Fruit fly (Drosophila melanogaster): ENCODE results near the gene Nepl4.

Gene Nepl4

DNA sequence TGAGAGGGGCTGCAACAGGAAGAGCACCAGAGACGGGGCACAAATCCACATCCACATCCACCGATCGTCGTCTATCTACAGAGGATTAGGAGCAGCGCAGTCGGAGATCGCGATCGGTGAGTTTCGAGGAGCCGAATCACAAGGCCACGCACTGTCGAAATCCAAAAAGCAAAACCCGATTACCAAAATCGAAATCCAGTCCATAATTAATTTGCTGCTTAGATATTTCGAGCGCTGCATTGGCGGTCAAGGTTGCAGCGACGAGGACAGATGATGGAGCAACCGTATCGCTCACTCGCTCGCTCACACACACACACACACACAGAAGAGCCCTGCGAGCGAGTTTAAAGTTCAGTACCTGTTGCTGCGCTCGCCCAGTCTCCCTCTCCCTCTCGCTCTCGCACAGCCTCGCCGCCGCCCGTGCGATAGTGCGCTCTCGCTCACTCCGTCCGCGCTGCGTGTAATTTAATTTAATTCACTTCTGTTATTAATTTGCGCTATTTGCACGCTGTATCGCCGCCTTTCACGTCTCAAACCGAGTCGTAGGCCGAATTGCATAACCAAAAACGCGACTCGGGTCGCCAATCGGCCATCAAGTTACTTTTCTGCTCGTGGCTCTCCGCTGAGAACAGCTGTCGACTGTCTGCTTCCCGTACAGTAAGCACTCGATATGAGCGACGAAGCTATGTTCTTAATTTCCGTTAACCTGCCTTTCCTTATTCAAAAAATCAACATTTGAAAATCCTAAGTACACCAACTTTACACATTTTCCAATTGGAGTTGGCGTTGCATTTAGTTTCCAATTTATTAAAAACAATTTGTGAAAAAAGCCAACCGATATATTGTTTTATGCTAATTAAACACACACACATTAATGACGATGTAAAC lies 28.4 kb upstream of the Nepl4 start (continued):
- peak; percentile 2 for TF ChIP-seq Ets96B (tag; optimal IDR thresholded peaks at IDR 0.05)
- TF ChIP-seq Eip93F (GFP tag; optimal IDR thresholded peaks at IDR 0.05) = no peak
- TF ChIP-seq Eip75B (GFP tag; optimal IDR thresholded peaks at IDR 0.05) = peak; percentile 12
- TF ChIP-seq Ets21C (GFP tag; optimal IDR thresholded peaks at IDR 0.05) = peak; percentile 42
- peak; percentile 57 for TF ChIP-seq esn (GFP tag; optimal IDR thresholded peaks at IDR 0.05)
- no peak for TF ChIP-seq CG4318 (GFP tag; optimal IDR thresholded peaks at IDR 0.05)
- TF ChIP-seq Sox15 (GFP tag; optimal IDR thresholded peaks at IDR 0.05) = peak; percentile 2
- TF ChIP-seq acj6 (GFP tag; optimal IDR thresholded peaks at IDR 0.05) = peak; percentile 42
- no peak for TF ChIP-seq CG8319 (GFP tag; optimal IDR thresholded peaks at IDR 0.05)
- TF ChIP-seq CG3032 (tag; optimal IDR thresholded peaks at IDR 0.05) = peak; percentile 1
- peak; percentile 23 for TF ChIP-seq Sox102F (GFP tag; optimal IDR thresholded peaks at IDR 0.05)
- TF ChIP-seq Hr4 (GFP tag; optimal IDR thresholded peaks at IDR 0.05) = peak; percentile 44
- TF ChIP-seq CG9139 (GFP tag; optimal IDR thresholded peaks at IDR 0.05) = peak; percentile 67
- no peak for TF ChIP-seq CG34406 (GFP tag; optimal IDR thresholded peaks at IDR 0.05)
- TF ChIP-seq CG6792 (GFP tag; optimal IDR thresholded peaks at IDR 0.05) = peak; percentile 26
- peak; percentile 62 for TF ChIP-seq CG6854 (GFP tag; optimal IDR thresholded peaks at IDR 0.05)
- no peak for TF ChIP-seq CG11294 (GFP tag; IDR thresholded peaks at IDR 0.05)
- peak; percentile 14 for TF ChIP-seq Sox14 (GFP tag; optimal IDR thresholded peaks at IDR 0.05)
- no peak for TF ChIP-seq Hr38 (GFP tag; optimal IDR thresholded peaks at IDR 0.05)
- TF ChIP-seq svp (GFP tag) = peak; percentile 95
- no peak for TF ChIP-seq pdm3 (GFP tag; optimal IDR thresholded peaks at IDR 0.05)
- TF ChIP-seq CG6163 (GFP tag; IDR thresholded peaks at IDR 0.05) = peak; percentile 37; the same call in 1 of the 3 replicates
- no peak for TF ChIP-seq fd85E (GFP tag; optimal IDR thresholded peaks at IDR 0.05)
- no peak for TF ChIP-seq net (GFP tag; optimal IDR thresholded peaks at IDR 0.05)
- TF ChIP-seq Eip78C (GFP tag) = peak; percentile 81
- TF ChIP-seq lz (GFP tag; optimal IDR thresholded peaks at IDR 0.05) = peak; percentile 54
- TF ChIP-seq cyc (GFP tag; optimal IDR thresholded peaks at IDR 0.05) = peak; percentile 49
- TF ChIP-seq ss (GFP tag; optimal IDR thresholded peaks at IDR 0.05) = peak; percentile 84 to 88
- peak; percentile 20; the same call in 1 of the 2 replicates for TF ChIP-seq CG15336 (GFP tag; IDR thresholded peaks at IDR 0.05)
- peak; percentile 19 for TF ChIP-seq CG16779 (tag; optimal IDR thresholded peaks at IDR 0.05)
- peak; percentile 38 for TF ChIP-seq CG31627 (GFP tag; optimal IDR thresholded peaks at IDR 0.05)
- peak; percentile 64 for TF ChIP-seq OdsH (GFP tag; optimal IDR thresholded peaks at IDR 0.05)
- TF ChIP-seq CG6276 (GFP tag; optimal IDR thresholded peaks at IDR 0.05) = peak; percentile 55
- TF ChIP-seq CG3919 (GFP tag; optimal IDR thresholded peaks at IDR 0.05) = no peak

DNA sequence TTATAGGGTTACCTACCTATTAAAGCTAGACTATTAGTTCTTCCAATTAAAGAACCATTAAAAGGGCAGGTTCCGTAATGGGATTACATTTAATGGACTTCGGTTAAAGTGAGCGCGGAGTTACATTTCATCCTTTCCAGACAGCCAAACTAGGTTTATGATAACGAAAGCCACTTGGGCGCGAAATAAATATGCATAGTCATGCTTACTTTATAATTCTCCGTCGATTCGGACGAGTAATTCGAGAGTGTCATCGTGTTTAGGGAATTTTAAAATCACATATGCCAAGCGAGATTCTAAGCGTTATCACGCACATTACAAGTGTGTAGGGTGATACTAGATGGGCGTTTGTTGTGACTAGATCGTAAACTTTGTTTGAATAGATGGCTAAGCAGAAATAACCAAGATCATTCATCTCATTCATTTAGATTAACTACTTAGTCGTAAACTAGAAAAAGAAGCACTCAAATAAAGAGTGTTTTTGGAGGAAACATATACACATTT lies 27.4 kb upstream of the Nepl4 start:
- TF ChIP-seq Sox15 (GFP tag; optimal IDR thresholded peaks at IDR 0.05) (no peak), Ets21C (GFP tag; optimal IDR thresholded peaks at IDR 0.05) (no peak), Smox (GFP tag; optimal IDR thresholded peaks at IDR 0.05) (no peak), eg (GFP tag; IDR thresholded peaks at IDR 0.05) (no peak), Eip75B (GFP tag; optimal IDR thresholded peaks at IDR 0.05) (no peak)

DNA sequence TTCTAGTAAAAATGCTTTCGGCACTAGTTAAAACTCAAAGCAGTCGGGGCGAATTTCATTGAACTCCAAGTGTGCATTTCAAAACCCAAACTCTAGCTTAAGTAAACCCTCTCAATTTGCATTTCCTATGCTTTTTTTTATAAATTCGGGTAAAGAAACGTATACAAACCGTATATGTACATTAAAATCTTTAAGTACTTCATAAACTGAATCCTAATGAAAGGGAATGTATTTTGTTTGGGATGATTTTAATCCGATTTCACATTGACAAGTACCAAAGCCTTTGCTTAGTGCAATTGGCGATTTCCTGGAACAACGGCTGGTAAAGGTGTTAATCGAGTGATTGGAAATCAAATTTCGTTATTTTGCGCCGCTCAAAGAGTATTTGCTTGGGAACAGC lies 26.4 kb upstream of the Nepl4 start:
- TF ChIP-seq fd59A (GFP tag; optimal IDR thresholded peaks at IDR 0.05) (no peak), CG6808 (GFP tag; optimal IDR thresholded peaks at IDR 0.05) (no peak), CG6792 (GFP tag; optimal IDR thresholded peaks at IDR 0.05) (no peak), CG1621 (tag; optimal IDR thresholded peaks at IDR 0.05) (no peak), esn (GFP tag; optimal IDR thresholded peaks at IDR 0.05) (no peak), Eip78C (GFP tag) (peak; percentile 29)
